Worm (Caenorhabditis elegans): ENCODE measurements around the gene ilys-5.

ce11 chrX:6519946-6520345, 16.7 kb downstream of the ilys-5 start:
- TF ChIP-seq tbx-37 (GFP tag; conservative IDR thresholded peaks at IDR 0.05): no peak
- TF ChIP-seq ama-1 (optimal IDR thresholded peaks at IDR 0.05): no peak
- TF ChIP-seq hmbx-1 (tag; optimal IDR thresholded peaks at IDR 0.05): no peak
- no peak for TF ChIP-seq flt-1 (GFP tag; IDR thresholded peaks at IDR 0.05)
- TF ChIP-seq ceh-36 (tag; optimal IDR thresholded peaks at IDR 0.05): no peak
- TF ChIP-seq tra-4 (tag; optimal IDR thresholded peaks at IDR 0.05): no peak
- no peak for TF ChIP-seq sea-1 (GFP tag; conservative IDR thresholded peaks at IDR 0.05)
- TF ChIP-seq scrt-1 (GFP tag; IDR thresholded peaks at IDR 0.05): no peak
- no peak for TF ChIP-seq hnd-1 (tag; optimal IDR thresholded peaks at IDR 0.05)

Data from whole organism, early embryonic.